Fruit fly (Drosophila melanogaster): ENCODE measurements around the gene CG12708.

CG12708 gene

dm6 chrX:15709624-15709983 is 34.3 kb downstream of the CG12708 start (continued):
- TF ChIP-seq ro (GFP tag; IDR thresholded peaks at IDR 0.05): no peak
- no peak for TF ChIP-seq CG17829 (tag; optimal IDR thresholded peaks at IDR 0.05)
- peak; percentile 22 for TF ChIP-seq Meics (GFP tag; optimal IDR thresholded peaks at IDR 0.05)
- TF ChIP-seq nom (GFP tag; optimal IDR thresholded peaks at IDR 0.05): no peak
- no peak for TF ChIP-seq jumu (GFP tag; optimal IDR thresholded peaks at IDR 0.05)
- TF ChIP-seq CG1529 (GFP tag; optimal IDR thresholded peaks at IDR 0.05): no peak
- 0 out of 4 replicates have a peak, but pooled peaks have one; percentile 8 for TF ChIP-seq chinmo (GFP tag; IDR thresholded peaks at IDR 0.05; ENCODE audit: partially characterized antibody)
- no peak for TF ChIP-seq hth (optimal IDR thresholded peaks at IDR 0.05)
- TF ChIP-seq tio (GFP tag; optimal IDR thresholded peaks at IDR 0.05): no peak
- TF ChIP-seq CG12219 (GFP tag; optimal IDR thresholded peaks at IDR 0.05): peak; percentile 2
- no peak for TF ChIP-seq ttk (GFP tag; IDR thresholded peaks at IDR 0.05)
- TF ChIP-seq Fer3 (tag; optimal IDR thresholded peaks at IDR 0.05): no peak
- TF ChIP-seq HLHmδ (GFP tag; optimal IDR thresholded peaks at IDR 0.05): no peak
- no peak for TF ChIP-seq gce (GFP tag; IDR thresholded peaks at IDR 0.05)
- TF ChIP-seq Hr3 (GFP tag; optimal IDR thresholded peaks at IDR 0.05): no peak
- no peak for TF ChIP-seq CG7745 (tag; optimal IDR thresholded peaks at IDR 0.05)
- 0 out of 3 replicates have a peak, but pooled peaks have one; percentile 12 for TF ChIP-seq otp (GFP tag; IDR thresholded peaks at IDR 0.05)
- TF ChIP-seq CG2678 (tag; optimal IDR thresholded peaks at IDR 0.05): peak; percentile 3
- no peak for TF ChIP-seq Antp (GFP tag; optimal IDR thresholded peaks at IDR 0.05)
- no peak for TF ChIP-seq pita (GFP tag; optimal IDR thresholded peaks at IDR 0.05)
- TF ChIP-seq phol (tag; optimal IDR thresholded peaks at IDR 0.05): peak; percentile 8
- no peak for TF ChIP-seq Dad (GFP tag; optimal IDR thresholded peaks at IDR 0.05)
- no peak for TF ChIP-seq CG6272 (GFP tag; IDR thresholded peaks at IDR 0.05)
- no peak for TF ChIP-seq CG2889 (GFP tag; IDR thresholded peaks at IDR 0.05)
- no peak for TF ChIP-seq h (optimal IDR thresholded peaks at IDR 0.05)
- no peak for TF ChIP-seq mam (GFP tag; optimal IDR thresholded peaks at IDR 0.05)
- no peak for TF ChIP-seq NC2β (GFP tag; optimal IDR thresholded peaks at IDR 0.05)
- TF ChIP-seq usp (GFP tag; optimal IDR thresholded peaks at IDR 0.05): no peak
- TF ChIP-seq gcm2 (GFP tag; optimal IDR thresholded peaks at IDR 0.05): no peak
- TF ChIP-seq CG1792 (GFP tag; optimal IDR thresholded peaks at IDR 0.05): no peak
- no peak for TF ChIP-seq CG11093 (GFP tag; IDR thresholded peaks at IDR 0.05)
- TF ChIP-seq lab (GFP tag; optimal IDR thresholded peaks at IDR 0.05): no peak
- TF ChIP-seq CG4424 (GFP tag; optimal IDR thresholded peaks at IDR 0.05): no peak
- TF ChIP-seq lola (GFP tag; optimal IDR thresholded peaks at IDR 0.05): no peak
- TF ChIP-seq cwo (GFP tag; optimal IDR thresholded peaks at IDR 0.05): no peak
- TF ChIP-seq CG43689 (GFP tag; IDR thresholded peaks at IDR 0.05): no peak
- TF ChIP-seq CG30020 (tag; optimal IDR thresholded peaks at IDR 0.05): no peak
- no peak for TF ChIP-seq lbe (GFP tag; optimal IDR thresholded peaks at IDR 0.05)
- TF ChIP-seq Med (GFP tag): peak; percentile 80
- no peak for TF ChIP-seq CG18764 (GFP tag; optimal IDR thresholded peaks at IDR 0.05)
- 0 out of 3 replicates have a peak, but pooled peaks have one; percentile 34 for TF ChIP-seq tgo (GFP tag; IDR thresholded peaks at IDR 0.05)
- 0 out of 3 replicates have a peak, but pooled peaks have one; percentile 12 for TF ChIP-seq CG2199 (GFP tag; IDR thresholded peaks at IDR 0.05)
- no peak for TF ChIP-seq CG15011 (GFP tag; optimal IDR thresholded peaks at IDR 0.05)
- no peak for TF ChIP-seq tap (tag; optimal IDR thresholded peaks at IDR 0.05)
- no peak for TF ChIP-seq Atf6 (GFP tag; IDR thresholded peaks at IDR 0.05)
- no peak for TF ChIP-seq nau (GFP tag; optimal IDR thresholded peaks at IDR 0.05)
- TF ChIP-seq Bgb (GFP tag; IDR thresholded peaks at IDR 0.05; ENCODE audit: partially characterized antibody): no peak
- TF ChIP-seq CG1233 (GFP tag; optimal IDR thresholded peaks at IDR 0.05): no peak
- no peak for TF ChIP-seq Ets97D (GFP tag; optimal IDR thresholded peaks at IDR 0.05)
- TF ChIP-seq Sry-δ (GFP tag; optimal IDR thresholded peaks at IDR 0.05): no peak
- no peak for TF ChIP-seq scrt (GFP tag; optimal IDR thresholded peaks at IDR 0.05)
- no peak for TF ChIP-seq odd (GFP tag; optimal IDR thresholded peaks at IDR 0.05)
- no peak for TF ChIP-seq Atf-2 (GFP tag; optimal IDR thresholded peaks at IDR 0.05)
